Fruit fly (Drosophila melanogaster) whole organism, embryonic: ENCODE data around the gene CG45307.

Source experiments
- Blimp-1 ChIP-seq: fragments of 200-800 bp; sonication (Bioruptor generic); optimal IDR thresholded peaks from 3 replicates; lab custom pipeline; 2018; ENCODE audit warnings: missing biosample characterization, missing genetic modification characterization, mild to moderate bottlenecking, moderate library complexity, missing genetic modification reagents
- CG10267 ChIP-seq: fragments of 200-800 bp; sonication (Bioruptor generic); optimal IDR thresholded peaks from 2 replicates; lab custom pipeline; 2018; ENCODE audit warnings: missing biosample characterization, mild to moderate bottlenecking, missing genetic modification characterization, moderate library complexity
- CG10462 ChIP-seq: fragments of 200-800 bp; sonication (Bioruptor generic); optimal IDR thresholded peaks from 2 replicates; lab custom pipeline; 2016; ENCODE audit warnings: missing biosample characterization, missing genetic modification characterization
- CG10979 ChIP-seq: fragments of 200-800 bp; sonication (Bioruptor generic); optimal IDR thresholded peaks from 2 replicates; lab custom pipeline; 2018; ENCODE audit warnings: missing biosample characterization, mild to moderate bottlenecking, missing genetic modification characterization, moderate library complexity
- CG11504 ChIP-seq: fragments of 200-800 bp; sonication (Bioruptor generic); optimal IDR thresholded peaks from 3 replicates; lab custom pipeline; 2019; ENCODE audit warnings: missing biosample characterization, mild to moderate bottlenecking, missing genetic modification characterization, moderate library complexity
- CG14014 ChIP-seq: fragments of 200-800 bp; sonication (Bioruptor generic); IDR thresholded peaks from 2 replicates; pipeline ENCODE4 v1.3.6; 2022; ENCODE audit warnings: missing biosample characterization, missing genetic modification characterization
- CG14710 ChIP-seq: fragments of 200-800 bp; sonication (Bioruptor generic); optimal IDR thresholded peaks from 3 replicates; lab custom pipeline; 2019; ENCODE audit warnings: missing biosample characterization, mild to moderate bottlenecking, missing genetic modification characterization, moderate library complexity
- CG14965 ChIP-seq: fragments of 200-800 bp; sonication (Bioruptor generic); optimal IDR thresholded peaks from 2 replicates; lab custom pipeline; 2016; ENCODE audit warnings: missing biosample characterization, missing genetic modification characterization, borderline replicate concordance
- CG15696 ChIP-seq: fragments of 200-800 bp; sonication (Bioruptor generic); optimal IDR thresholded peaks from 2 replicates; lab custom pipeline; 2019; ENCODE audit warnings: missing biosample characterization, mild to moderate bottlenecking, missing genetic modification characterization, moderate library complexity
- CG18599 ChIP-seq: fragments of 200-800 bp; sonication (Bioruptor generic); optimal IDR thresholded peaks from 3 replicates; lab custom pipeline; 2017; ENCODE audit warnings: missing biosample characterization, missing genetic modification characterization, mild to moderate bottlenecking, moderate library complexity, missing genetic modification reagents
- CG2678 ChIP-seq: fragments of 200-800 bp; sonication (Bioruptor generic); optimal IDR thresholded peaks from 3 replicates; lab custom pipeline; 2019; ENCODE audit warnings: missing biosample characterization, mild to moderate bottlenecking, missing genetic modification characterization, moderate library complexity
- CG31441 ChIP-seq: fragments of 200-800 bp; sonication (Bioruptor generic); IDR thresholded peaks from 2 replicates; pipeline ENCODE4 v1.3.6; 2022; ENCODE audit warnings: missing biosample characterization, missing genetic modification characterization
- CG34422 ChIP-seq: fragments of 200-800 bp; sonication (Bioruptor generic); IDR thresholded peaks from 3 replicates; pipeline ENCODE4 v1.3.6; 2022; ENCODE audit warnings: missing biosample characterization, missing genetic modification characterization
- CG42726 ChIP-seq: fragments of 200-800 bp; sonication (Bioruptor generic); IDR thresholded peaks from 2 replicates; pipeline ENCODE4 v1.3.6; 2022; ENCODE audit warnings: missing biosample characterization, missing genetic modification characterization; ENCODE audit not compliant: partially characterized antibody
- CG4328 ChIP-seq: fragments of 200-800 bp; sonication (Bioruptor generic); optimal IDR thresholded peaks from 3 replicates; lab custom pipeline; 2017; ENCODE audit warnings: missing biosample characterization, missing genetic modification reagents, missing genetic modification characterization
- CG4424 ChIP-seq: fragments of 200-800 bp; sonication (Bioruptor generic); optimal IDR thresholded peaks from 3 replicates; lab custom pipeline; 2016; ENCODE audit warnings: missing biosample characterization, missing genetic modification characterization
- CG6683 ChIP-seq: fragments of 200-800 bp; sonication (Bioruptor generic); optimal IDR thresholded peaks from 2 replicates; lab custom pipeline; 2017; ENCODE audit warnings: missing biosample characterization, mild to moderate bottlenecking, missing genetic modification characterization, missing genetic modification reagents
- CG6689 ChIP-seq: fragments of 200-800 bp; sonication (Bioruptor generic); IDR thresholded peaks from 2 replicates; pipeline ENCODE4 v1.3.6; 2022; ENCODE audit warnings: missing biosample characterization, missing genetic modification characterization
- CoRest ChIP-seq: fragments of 200-800 bp; sonication (Bioruptor generic); optimal IDR thresholded peaks from 3 replicates; lab custom pipeline; 2018; ENCODE audit warnings: missing biosample characterization, mild to moderate bottlenecking, missing genetic modification characterization, moderate library complexity
- Dbx ChIP-seq: fragments of 200-800 bp; sonication (Bioruptor generic); IDR thresholded peaks from 3 replicates; pipeline ENCODE4 v1.3.6; 2022; ENCODE audit warnings: missing biosample characterization, missing genetic modification characterization
- Dek ChIP-seq: fragments of 200-800 bp; sonication (Bioruptor generic); optimal IDR thresholded peaks from 3 replicates; lab custom pipeline; 2019; ENCODE audit warnings: missing biosample characterization, mild to moderate bottlenecking, missing genetic modification characterization, moderate library complexity
- Dll ChIP-seq: fragments of 200-800 bp; sonication (Bioruptor generic); IDR thresholded peaks from 4 replicates; pipeline ENCODE4 v1.3.6; 2022; ENCODE audit warnings: missing biosample characterization, missing genetic modification characterization; ENCODE audit not compliant: partially characterized antibody
- Hr51 ChIP-seq, 2 experiments: fragments of 200-800 bp; sonication (Bioruptor generic); optimal IDR thresholded peaks; 2 replicates in 1 of 2; 3 replicates in 1 of 2; lab custom pipeline; 2016 to 2018; ENCODE audit warnings: missing biosample characterization in 2 of 2, missing genetic modification characterization in 2 of 2, mild to moderate bottlenecking in 1 of 2, moderate library complexity in 1 of 2
- Ravus ChIP-seq: fragments of 200-800 bp; sonication (Bioruptor generic); IDR thresholded peaks from 2 replicates; pipeline ENCODE4 v1.3.6; 2022; ENCODE audit warnings: missing biosample characterization, missing genetic modification characterization
- Spps ChIP-seq: fragments of 200-800 bp; sonication (Bioruptor generic); optimal IDR thresholded peaks from 2 replicates; lab custom pipeline; 2018; ENCODE audit warnings: missing biosample characterization, mild to moderate bottlenecking, missing genetic modification characterization
- Sry-β ChIP-seq: fragments of 200-800 bp; sonication (Bioruptor generic); optimal IDR thresholded peaks from 2 replicates; lab custom pipeline; 2018; ENCODE audit warnings: missing biosample characterization, mild to moderate bottlenecking, missing genetic modification characterization, moderate library complexity
- TFAM ChIP-seq: fragments of 200-800 bp; sonication (Bioruptor generic); optimal IDR thresholded peaks from 2 replicates; lab custom pipeline; 2017; ENCODE audit warnings: missing biosample characterization, missing genetic modification characterization, inconsistent platforms
- Xrp1 ChIP-seq: fragments of 200-800 bp; sonication (Bioruptor generic); IDR thresholded peaks from 2 replicates; pipeline ENCODE4 v1.3.6; 2022; ENCODE audit warnings: missing biosample characterization, missing genetic modification characterization
- ase ChIP-seq: fragments of 200-800 bp; sonication (Bioruptor generic); IDR thresholded peaks from 3 replicates; pipeline ENCODE4 v1.3.6; 2022; ENCODE audit warnings: missing biosample characterization, missing genetic modification characterization
- ash1 ChIP-seq: fragments of 200-800 bp; sonication (Bioruptor generic); optimal IDR thresholded peaks from 2 replicates; lab custom pipeline; 2018; ENCODE audit warnings: missing biosample characterization, mild to moderate bottlenecking, missing genetic modification characterization
- corto ChIP-seq: fragments of 200-800 bp; sonication (Bioruptor generic); optimal IDR thresholded peaks from 2 replicates; lab custom pipeline; 2016; ENCODE audit warnings: missing biosample characterization, mild to moderate bottlenecking, missing genetic modification characterization, moderate library complexity
- dmrt11E ChIP-seq: fragments of 200-800 bp; sonication (Bioruptor generic); optimal IDR thresholded peaks from 3 replicates; lab custom pipeline; 2018; ENCODE audit warnings: missing biosample characterization, mild to moderate bottlenecking, missing genetic modification characterization, moderate library complexity
- dmrt99B ChIP-seq: fragments of 200-800 bp; sonication (Bioruptor generic); optimal IDR thresholded peaks from 2 replicates; lab custom pipeline; 2018; ENCODE audit warnings: missing biosample characterization, mild to moderate bottlenecking, missing genetic modification characterization, moderate library complexity
- exex ChIP-seq: fragments of 200-800 bp; sonication (Bioruptor generic); optimal IDR thresholded peaks from 4 replicates; lab custom pipeline; 2018; ENCODE audit warnings: missing biosample characterization, mild to moderate bottlenecking, missing genetic modification characterization, moderate library complexity
- fru ChIP-seq: fragments of >200 bp; optimal IDR thresholded peaks from 2 replicates; lab custom pipeline; 2017
- her ChIP-seq: fragments of 200-800 bp; sonication (Bioruptor generic); optimal IDR thresholded peaks from 2 replicates; lab custom pipeline; 2016; ENCODE audit warnings: missing biosample characterization, missing genetic modification characterization
- hkb ChIP-seq, 2 experiments: fragments of 200-800 bp in 1 of 2; fragments of >200 bp in 1 of 2; sonication (Bioruptor generic) in 1 of 2; IDR thresholded peaks in 1 of 2; optimal IDR thresholded peaks in 1 of 2; 2 replicates each; pipeline versions ENCODE4 v1.3.6 to Lab custom; 2017 to 2022; ENCODE audit warnings: missing biosample characterization in 1 of 2, missing genetic modification characterization in 1 of 2
- phol ChIP-seq: fragments of 200-800 bp; sonication (Bioruptor generic); optimal IDR thresholded peaks from 3 replicates; lab custom pipeline; 2018; ENCODE audit warnings: missing biosample characterization, mild to moderate bottlenecking, missing genetic modification characterization, moderate library complexity
- prd ChIP-seq, 3 experiments: fragments of >200 bp in 2 of 3; fragments of 200-800 bp in 1 of 3; sonication (Bioruptor generic) in 1 of 3; optimal IDR thresholded peaks in 2 of 3; IDR thresholded peaks in 1 of 3; 2 replicates in 2 of 3; 3 replicates in 1 of 3; pipeline versions ENCODE4 v1.3.6 to Lab custom; 2017 to 2022; ENCODE audit warnings: missing biosample characterization in 1 of 3, missing genetic modification characterization in 1 of 3
- sc ChIP-seq, 3 experiments: fragments of >200 bp in 2 of 3; fragments of 200-800 bp in 1 of 3; sonication (Bioruptor generic) in 1 of 3; optimal IDR thresholded peaks; 2 replicates in 2 of 3; 3 replicates in 1 of 3; lab custom pipeline; 2017; ENCODE audit warnings: mild to moderate bottlenecking in 1 of 3, missing biosample characterization in 1 of 3, missing genetic modification characterization in 1 of 3, missing genetic modification reagents in 1 of 3
- scrt ChIP-seq: fragments of 200-800 bp; sonication (Bioruptor generic); optimal IDR thresholded peaks from 2 replicates; lab custom pipeline; 2018; ENCODE audit warnings: missing biosample characterization, mild to moderate bottlenecking, missing genetic modification characterization, moderate library complexity
- sens ChIP-seq: fragments of 200-800 bp; sonication (Bioruptor generic); peaks from one replicate; lab custom pipeline; 2016; ENCODE audit warnings: missing biosample characterization, missing genetic modification characterization
- sug ChIP-seq: fragments of 200-800 bp; optimal IDR thresholded peaks from 2 replicates; lab custom pipeline; 2019; ENCODE audit warnings: missing biosample characterization, mild to moderate bottlenecking, missing genetic modification characterization, moderate library complexity

Gene CG45307

DNA sequence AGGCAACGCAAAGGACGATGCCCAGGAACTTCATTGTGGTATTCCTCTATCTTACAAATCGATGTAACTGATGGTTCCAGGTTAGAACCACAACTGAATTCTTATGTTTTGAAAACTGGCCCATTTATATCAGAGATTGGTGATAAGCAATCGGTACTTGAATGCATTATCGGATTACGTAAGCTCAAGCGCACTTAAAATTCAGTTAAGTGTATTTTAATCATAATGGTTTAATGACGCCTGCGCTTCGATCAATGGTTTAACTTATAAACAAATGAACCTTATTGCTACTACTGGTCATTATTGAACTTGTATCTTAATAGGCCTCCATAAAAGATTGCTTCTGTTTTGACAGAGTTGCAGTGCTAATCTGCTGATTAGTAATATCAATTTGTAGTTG, 24.2 kb upstream of the CG45307 start, which contains the start of gene LManV (continued):
- TF ChIP-seq CoRest (no peak), her (no peak), CG42726 (no peak), Sry-β (GFP tag; lab: Kevin White, UChicago) (no peak), CG10979 (tag; lab: Kevin White, UChicago) (no peak)
- TF ChIP-seq, all 482 proteins: peak for 0

DNA sequence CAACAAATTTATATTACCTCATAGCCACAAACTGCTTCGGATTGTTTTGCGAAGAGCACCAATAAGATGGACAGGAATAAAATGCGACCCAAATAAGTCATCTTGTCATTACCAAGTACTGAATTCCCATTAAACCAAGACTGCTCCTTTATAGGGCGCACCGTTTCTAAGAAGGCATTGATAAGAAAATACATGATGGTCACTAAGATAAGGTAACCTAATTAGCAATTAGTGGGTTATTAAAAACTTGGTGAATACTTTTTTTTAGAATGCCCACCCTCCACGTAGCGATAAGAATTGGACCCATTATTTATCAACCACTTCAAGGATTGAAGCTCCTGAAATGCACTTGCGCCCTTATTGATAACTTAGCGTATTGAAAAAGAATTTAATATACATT, 20.3 kb upstream of the CG45307 start, which contains the start of gene LManIV:
Gene LManIV, minus strand, starts transcription at position 101 of the 400 bp plus-strand sequence.
- no peak for TF ChIP-seq prd (optimal IDR thresholded peaks at IDR 0.05; lab: Kevin White, UChicago)
- no peak for TF ChIP-seq prd (GFP tag; IDR thresholded peaks at IDR 0.05; lab: Robert Waterston, UW)
- no peak for TF ChIP-seq CG6683
- no peak for TF ChIP-seq scrt (GFP tag; lab: Kevin White, UChicago)
- no peak for TF ChIP-seq Dek
- no peak for TF ChIP-seq CG4328
- TF ChIP-seq exex (tag; lab: Kevin White, UChicago): peak; percentile 15
- TF ChIP-seq ash1: no peak
- no peak for TF ChIP-seq fru (lab: Kevin White, UChicago)
- no peak for TF ChIP-seq Ravus

- TF ChIP-seq sug (peak; percentile 3), CG42726 (no peak), sens (GFP tag; lab: Kevin White, UChicago) (no peak), TFAM (GFP tag; lab: Kevin White, UChicago) (no peak), CG14014 (GFP tag; lab: Robert Waterston, UW) (no peak), CG14965 (GFP tag; lab: Kevin White, UChicago) (no peak), exex (tag; lab: Kevin White, UChicago) (peak; percentile 57)
These were observed 16.8 kb upstream of the CG45307 start, which contains the start of gene LManIII for dm6 chr2L:8768660-8769138. TSS of gene LManIII (minus strand) at chr2L:8768710.

- TF ChIP-seq CG14710 (tag; lab: Kevin White, UChicago) (peak; percentile 37), sc (optimal IDR thresholded peaks at IDR 0.05; lab: Kevin White, UChicago) (no peak), sc (GFP tag; optimal IDR thresholded peaks at IDR 0.05; lab: Kevin White, UChicago) (no peak), CG11504 (peak; percentile 20), sens (GFP tag; lab: Kevin White, UChicago) (peak; percentile 76), CG31441 (peak; percentile 32; the same call in 1 of the 2 replicates), ase (GFP tag; lab: Robert Waterston, UW) (no peak), Spps (tag; lab: Kevin White, UChicago) (peak; percentile 8), dmrt11E (tag; lab: Kevin White, UChicago) (peak; percentile 15), CG15696 (tag; lab: Kevin White, UChicago) (peak; percentile 51), CG10462 (GFP tag; lab: Kevin White, UChicago) (no peak), phol (peak; percentile 19), CG6689 (GFP tag; lab: Robert Waterston, UW) (0 out of 2 replicates have a peak, but pooled peaks have one; percentile 8), prd (optimal IDR thresholded peaks at IDR 0.05; lab: Kevin White, UChicago) (no peak), prd (GFP tag; IDR thresholded peaks at IDR 0.05; lab: Robert Waterston, UW) (peak; percentile 36; the same call in 1 of the 3 replicates), CG4424 (GFP tag; lab: Kevin White, UChicago) (peak; percentile 22), hkb (optimal IDR thresholded peaks at IDR 0.05; lab: Kevin White, UChicago) (no peak), hkb (GFP tag; IDR thresholded peaks at IDR 0.05; lab: Robert Waterston, UW) (no peak), CG34422 (GFP tag; lab: Robert Waterston, UW) (no peak), Hr51 (GFP tag; optimal IDR thresholded peaks at IDR 0.05; lab: Kevin White, UChicago) (no peak), CG2678 (tag; lab: Kevin White, UChicago) (peak; percentile 51), Xrp1 (peak; percentile 60; the same call in 1 of the 2 replicates), corto (no peak), dmrt99B (tag; lab: Kevin White, UChicago) (peak; percentile 20), CG18599 (GFP tag; lab: Kevin White, UChicago) (peak; percentile 12), CG10267 (tag; lab: Kevin White, UChicago) (peak; percentile 23), Blimp-1 (GFP tag; lab: Kevin White, UChicago) (peak; percentile 29), Dbx (GFP tag; lab: Robert Waterston, UW) (no peak), Dll (GFP tag; lab: Robert Waterston, UW) (no peak)
These were observed 10.9 kb upstream of the CG45307 start for dm6 chr2L:8762833-8763232.
